Fruit fly (Drosophila melanogaster): ENCODE measurements around the gene CG15892.

The CG15892 gene

DNA sequence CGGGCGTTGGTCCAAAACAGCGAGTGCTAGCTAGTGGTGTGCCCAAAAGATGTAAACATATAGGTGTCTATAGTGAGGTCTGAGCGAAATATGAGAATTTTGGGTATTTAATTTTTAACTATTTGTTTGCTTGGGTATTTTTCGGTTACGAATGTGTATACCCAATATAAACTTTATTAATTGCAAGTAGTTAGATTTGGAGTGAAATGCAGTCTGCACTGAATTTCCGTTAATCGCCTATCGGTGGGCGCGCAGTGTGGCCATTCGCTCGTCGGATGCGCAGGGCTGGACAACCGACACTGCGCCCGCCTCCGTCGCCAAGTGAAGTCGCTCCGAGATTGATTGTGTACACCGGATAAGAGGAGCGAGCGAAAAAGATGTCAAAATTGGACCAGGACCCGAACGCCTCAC, 991 bp upstream of the CG15892 start, which contains the start of the genes CG15891 and CG3815 (continued):
- TF ChIP-seq sr (GFP tag; IDR thresholded peaks at IDR 0.05) (no peak), p53 (GFP tag; optimal IDR thresholded peaks at IDR 0.05) (peak; percentile 33), CG3281 (GFP tag; optimal IDR thresholded peaks at IDR 0.05) (peak; percentile 68), jumu (GFP tag; optimal IDR thresholded peaks at IDR 0.05) (peak; percentile 40), nau (GFP tag; optimal IDR thresholded peaks at IDR 0.05) (no peak), CG8281 (tag; optimal IDR thresholded peaks at IDR 0.05) (no peak), ssp (GFP tag; IDR thresholded peaks at IDR 0.05) (peak; percentile 71), CG1233 (GFP tag; optimal IDR thresholded peaks at IDR 0.05) (no peak), bab2 (GFP tag; optimal IDR thresholded peaks at IDR 0.05) (peak; percentile 55), CG33213 (GFP tag; optimal IDR thresholded peaks at IDR 0.05) (peak; percentile 16), bbx (GFP tag; IDR thresholded peaks at IDR 0.05; ENCODE audit: partially characterized antibody) (no peak), Fer1 (GFP tag; optimal IDR thresholded peaks at IDR 0.05) (peak; percentile 67), CG34224 (GFP tag; IDR thresholded peaks at IDR 0.05; ENCODE audit: partially characterized antibody) (0 out of 3 replicates have a peak, but pooled peaks have one; percentile 23), bsh (GFP tag; optimal IDR thresholded peaks at IDR 0.05) (peak in 1 of 2 experiments; percentile 41), tgo (GFP tag; IDR thresholded peaks at IDR 0.05) (peak; percentile 49; the same call in 1 of the 3 replicates), CG8765 (GFP tag; IDR thresholded peaks at IDR 0.05) (0 out of 2 replicates have a peak, but pooled peaks have one; percentile 27), CG43689 (GFP tag; IDR thresholded peaks at IDR 0.05) (no peak), ham (GFP tag; IDR thresholded peaks at IDR 0.05) (0 out of 2 replicates have a peak, but pooled peaks have one; percentile 8), run (tag; optimal IDR thresholded peaks at IDR 0.05) (no peak), dpn (GFP tag; optimal IDR thresholded peaks at IDR 0.05) (peak; percentile 48 to 53), Max (GFP tag; optimal IDR thresholded peaks at IDR 0.05) (peak; percentile 2), knrl (GFP tag; IDR thresholded peaks at IDR 0.05; ENCODE audit: partially characterized antibody) (peak; percentile 59; the same call in 2 of the 3 replicates), CG9876 (GFP tag; optimal IDR thresholded peaks at IDR 0.05) (no peak), kah (GFP tag; optimal IDR thresholded peaks at IDR 0.05) (peak; percentile 40), prd (optimal IDR thresholded peaks at IDR 0.05) (no peak), prd (GFP tag; IDR thresholded peaks at IDR 0.05) (peak; percentile 71), gsb-n (tag; optimal IDR thresholded peaks at IDR 0.05) (no peak), CG17186 (GFP tag; optimal IDR thresholded peaks at IDR 0.05) (peak; percentile 95), luna (GFP tag; optimal IDR thresholded peaks at IDR 0.05) (no peak), CG12391 (tag; optimal IDR thresholded peaks at IDR 0.05) (peak; percentile 67), ase (GFP tag; IDR thresholded peaks at IDR 0.05) (no peak), emc (GFP tag; optimal IDR thresholded peaks at IDR 0.05) (no peak), E2f1 (GFP tag; IDR thresholded peaks at IDR 0.05) (0 out of 2 replicates have a peak, but pooled peaks have one; percentile 12), sens (GFP tag) (peak; percentile 81), fd102C (GFP tag; optimal IDR thresholded peaks at IDR 0.05) (no peak), dimm (GFP tag; IDR thresholded peaks at IDR 0.05) (no peak), CG18262 (tag; optimal IDR thresholded peaks at IDR 0.05) (peak; percentile 48), vnd (GFP tag; IDR thresholded peaks at IDR 0.05; ENCODE audit: partially characterized antibody) (no peak), CG10654 (GFP tag; optimal IDR thresholded peaks at IDR 0.05) (peak; percentile 37), Blimp-1 (GFP tag; optimal IDR thresholded peaks at IDR 0.05) (no peak), CG16863 (GFP tag; optimal IDR thresholded peaks at IDR 0.05) (no peak), tio (GFP tag; optimal IDR thresholded peaks at IDR 0.05) (no peak), HLH3B (GFP tag; IDR thresholded peaks at IDR 0.05) (peak; percentile 53; the same call in 1 of the 2 replicates), CG7786 (GFP tag; optimal IDR thresholded peaks at IDR 0.05) (peak; percentile 45), pros (GFP tag; optimal IDR thresholded peaks at IDR 0.05) (no peak), NC2β (GFP tag; optimal IDR thresholded peaks at IDR 0.05) (no peak), CG6654 (GFP tag; optimal IDR thresholded peaks at IDR 0.05) (no peak), fd96Cb (tag; optimal IDR thresholded peaks at IDR 0.05) (no peak), grau (tag; optimal IDR thresholded peaks at IDR 0.05) (peak; percentile 70), HLHmδ (GFP tag; optimal IDR thresholded peaks at IDR 0.05) (no peak), CG3838 (GFP tag; optimal IDR thresholded peaks at IDR 0.05) (no peak)
